Fruit fly (Drosophila melanogaster): ENCODE data around the gene Arpc4.

DNA sequence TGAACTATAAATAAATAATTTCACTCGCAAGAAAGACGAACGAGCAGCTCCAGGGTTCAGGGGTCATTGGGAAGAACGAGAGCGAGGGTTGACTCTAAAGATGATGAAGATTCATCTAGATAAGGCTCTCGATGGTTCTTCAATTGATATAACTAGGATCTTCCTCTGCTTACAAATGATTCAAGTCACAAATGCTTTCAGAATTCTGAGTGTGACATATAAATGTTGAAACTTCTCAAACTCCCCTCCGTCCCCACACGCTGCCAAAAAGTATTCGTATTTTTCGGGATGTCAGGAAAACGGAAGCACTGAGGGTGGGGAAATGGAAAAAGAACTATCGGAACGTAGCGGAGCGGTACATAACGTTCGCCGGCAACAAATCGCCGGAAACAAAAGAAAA lies 46.2 kb downstream of the Arpc4 start:
- TF ChIP-seq psq (optimal IDR thresholded peaks at IDR 0.05) (no peak), Sin3A (optimal IDR thresholded peaks at IDR 0.05) (no peak)

All from Kc167 (cell line).